Fruit fly (Drosophila melanogaster) S2 (cell line): Measurements from ENCODE around the gene CG4461.

Experiments used
- CG8478 ChIP-seq: fragments of >200 bp; optimal IDR thresholded peaks from 2 replicates; lab custom pipeline; 2018
- CTCF ChIP-seq, 2 experiments: fragments of >200 bp; optimal IDR thresholded peaks; 2 replicates each; lab custom pipeline; 2018

- no peak for TF ChIP-seq CG8478 (lab: Kevin White, UChicago)
- TF ChIP-seq CTCF (optimal IDR thresholded peaks at IDR 0.05; lab: Kevin White, UChicago), result no peak
Observed at dm6 chr3L:9355555-9355954, 19.7 kb upstream of the CG4461 start.
